Worm (Caenorhabditis elegans) whole organism, L3 larva: Measurements from ENCODE around the gene C55A1.4.
"Not testable (repeated sequence)": the region's sequence is repeated elsewhere in the genome, so short reads cannot be mapped to it uniquely, and the experiment has no call there.

Experiments
- ZK546.5 ChIP-seq: sonication (generic microtip); optimal IDR thresholded peaks from 2 replicates; lab custom pipeline; 2017; ENCODE audit warnings: missing biosample characterization, missing genetic modification characterization
- ama-1 ChIP-seq: fragments of 150-350 bp; optimal IDR thresholded peaks from 2 replicates; lab custom pipeline; 2018
- ceh-28 ChIP-seq: fragments of 150-350 bp; optimal IDR thresholded peaks from 2 replicates; lab custom pipeline; 2014; ENCODE audit warnings: missing biosample characterization, missing genetic modification reagents, missing genetic modification characterization
- ceh-82 ChIP-seq: fragments of 150-350 bp; optimal IDR thresholded peaks from 2 replicates; lab custom pipeline; 2014; ENCODE audit warnings: missing biosample characterization, missing genetic modification characterization
- ceh-9 ChIP-seq: sonication (generic microtip); optimal IDR thresholded peaks from 2 replicates; lab custom pipeline; 2018; ENCODE audit warnings: missing biosample characterization, missing genetic modification characterization
- egl-27 ChIP-seq: sonication (generic microtip); optimal IDR thresholded peaks from 4 replicates; lab custom pipeline; 2017; ENCODE audit warnings: missing biosample characterization, missing genetic modification reagents, missing genetic modification characterization
- egl-5 ChIP-seq: fragments of 150-350 bp; optimal IDR thresholded peaks from 2 replicates; lab custom pipeline; 2017; ENCODE audit warnings: missing biosample characterization, missing genetic modification reagents, missing genetic modification characterization, inconsistent platforms
- elt-1 ChIP-seq: fragments of 150-350 bp; optimal IDR thresholded peaks from 2 replicates; lab custom pipeline; 2014; ENCODE audit warnings: missing biosample characterization, missing genetic modification characterization
- elt-3 ChIP-seq, 3 experiments: fragments of 150-350 bp in 1 of 3; sonication (generic microtip) in 2 of 3; optimal IDR thresholded peaks; 2 replicates in 2 of 3; 4 replicates in 1 of 3; lab custom pipeline; 2014 to 2017; ENCODE audit warnings: missing biosample characterization in 3 of 3, missing genetic modification characterization in 3 of 3
- eor-1 ChIP-seq, 2 experiments: fragments of 150-350 bp; optimal IDR thresholded peaks; 2 replicates each; lab custom pipeline; 2014 to 2018; ENCODE audit warnings: missing biosample characterization in 2 of 2, missing genetic modification characterization in 2 of 2
- fkh-10 ChIP-seq: sonication (generic microtip); optimal IDR thresholded peaks from 2 replicates; lab custom pipeline; 2017; ENCODE audit warnings: missing biosample characterization, missing genetic modification reagents, missing genetic modification characterization
- fkh-2 ChIP-seq: fragments of 150-350 bp; optimal IDR thresholded peaks from 2 replicates; lab custom pipeline; 2014; ENCODE audit warnings: missing biosample characterization, missing genetic modification reagents, missing genetic modification characterization
- fos-1 ChIP-seq: fragments of 150-350 bp; optimal IDR thresholded peaks from 2 replicates; lab custom pipeline; 2014; ENCODE audit warnings: missing biosample characterization, missing genetic modification characterization
- hmg-11 ChIP-seq: sonication (generic microtip); optimal IDR thresholded peaks from 2 replicates; lab custom pipeline; 2016; ENCODE audit warnings: missing genetic modification characterization, missing compliant biosample characterization
- lin-15B ChIP-seq: fragments of 150-350 bp; optimal IDR thresholded peaks from 2 replicates; lab custom pipeline; 2014; ENCODE audit warnings: missing biosample characterization, missing genetic modification characterization
- lin-39 ChIP-seq: fragments of 150-350 bp; optimal IDR thresholded peaks from 2 replicates; lab custom pipeline; 2018; ENCODE audit warnings: missing biosample characterization, missing genetic modification reagents, missing genetic modification characterization
- lsy-12 ChIP-seq: sonication (generic microtip); optimal IDR thresholded peaks from 2 replicates; lab custom pipeline; 2016; ENCODE audit warnings: mild to moderate bottlenecking, missing genetic modification characterization, missing compliant biosample characterization
- mdl-1 ChIP-seq: fragments of 150-350 bp; optimal IDR thresholded peaks from 2 replicates; lab custom pipeline; 2014; ENCODE audit warnings: missing biosample characterization, missing genetic modification characterization
- mml-1 ChIP-seq: fragments of 150-350 bp; sonication (generic microtip); optimal IDR thresholded peaks from 3 replicates; lab custom pipeline; 2014; ENCODE audit warnings: missing biosample characterization, missing genetic modification characterization
- nfya-1 ChIP-seq: sonication (generic microtip); optimal IDR thresholded peaks from 2 replicates; lab custom pipeline; 2017; ENCODE audit warnings: missing genetic modification characterization, mild to moderate bottlenecking, missing compliant biosample characterization, antibody characterized with exemption, moderate library complexity; ENCODE audit not compliant: insufficient read depth
- nhr-28 ChIP-seq: fragments of 150-350 bp; optimal IDR thresholded peaks from 2 replicates; lab custom pipeline; 2014; ENCODE audit warnings: missing biosample characterization, missing genetic modification characterization
- nhr-67 ChIP-seq: fragments of 150-350 bp; optimal IDR thresholded peaks from 2 replicates; lab custom pipeline; 2014; ENCODE audit warnings: missing biosample characterization, missing genetic modification characterization
- nhr-76 ChIP-seq: fragments of 150-350 bp; sonication (generic microtip); optimal IDR thresholded peaks from 5 replicates; lab custom pipeline; 2014; ENCODE audit warnings: missing biosample characterization, missing genetic modification characterization
- nhr-77 ChIP-seq: fragments of 150-350 bp; optimal IDR thresholded peaks from 2 replicates; lab custom pipeline; 2014; ENCODE audit warnings: missing biosample characterization, missing genetic modification characterization
- pha-4 ChIP-seq: fragments of 150-350 bp; optimal IDR thresholded peaks from 2 replicates; lab custom pipeline; 2014; ENCODE audit warnings: missing biosample characterization, missing genetic modification reagents, missing genetic modification characterization
- sea-2 ChIP-seq: fragments of 150-350 bp; sonication (generic microtip); optimal IDR thresholded peaks from 4 replicates; lab custom pipeline; 2014; ENCODE audit warnings: missing biosample characterization, missing genetic modification reagents, missing genetic modification characterization
- skn-1 ChIP-seq: fragments of 150-350 bp; optimal IDR thresholded peaks from 2 replicates; lab custom pipeline; 2014; ENCODE audit warnings: missing biosample characterization, missing genetic modification characterization
- snpc-4 ChIP-seq: fragments of 150-350 bp; optimal IDR thresholded peaks from 2 replicates; lab custom pipeline; 2014; ENCODE audit warnings: missing biosample characterization, missing genetic modification characterization
- tbx-2 ChIP-seq: sonication (generic microtip); optimal IDR thresholded peaks from 2 replicates; lab custom pipeline; 2016; ENCODE audit warnings: mild to moderate bottlenecking, missing genetic modification characterization, missing compliant biosample characterization
- unc-39 ChIP-seq: sonication (generic microtip); optimal IDR thresholded peaks from 4 replicates; lab custom pipeline; 2017; ENCODE audit warnings: missing biosample characterization, missing genetic modification characterization
- unc-62 ChIP-seq: fragments of 150-350 bp; sonication (generic microtip); optimal IDR thresholded peaks from 4 replicates; lab custom pipeline; 2014; ENCODE audit warnings: missing biosample characterization, missing genetic modification reagents, missing genetic modification characterization
- zag-1 ChIP-seq: fragments of 150-350 bp; optimal IDR thresholded peaks from 2 replicates; lab custom pipeline; 2014; ENCODE audit warnings: missing biosample characterization, missing genetic modification characterization

Gene C55A1.4

DNA sequence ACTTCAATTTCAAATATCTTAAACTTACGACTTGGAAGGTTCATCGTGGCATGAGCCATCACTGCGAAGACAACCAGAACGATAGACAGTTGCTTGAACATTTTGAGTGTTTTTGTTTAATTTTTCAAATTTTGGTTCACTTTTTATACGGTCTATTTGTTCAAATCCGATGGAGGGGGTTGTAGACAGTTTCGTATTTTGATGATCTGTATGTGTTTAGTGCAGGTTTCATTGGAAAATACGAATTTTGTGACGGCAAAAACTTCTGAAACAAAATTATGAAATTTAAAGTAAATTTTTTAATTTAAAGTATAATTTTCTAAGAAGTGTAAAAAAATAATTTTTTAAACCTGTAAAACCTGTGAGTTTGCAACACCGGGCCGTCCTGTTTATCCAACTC, at the start of gene C55A1.4:
C55A1.4 (minus strand) TSS at position 101 of the 400 bp plus-strand sequence.
- not testable (repeated sequence) for TF ChIP-seq elt-1 (tag; lab: Kevin White, UChicago); ama-1 (lab: Kevin White, UChicago); egl-27

DNA sequence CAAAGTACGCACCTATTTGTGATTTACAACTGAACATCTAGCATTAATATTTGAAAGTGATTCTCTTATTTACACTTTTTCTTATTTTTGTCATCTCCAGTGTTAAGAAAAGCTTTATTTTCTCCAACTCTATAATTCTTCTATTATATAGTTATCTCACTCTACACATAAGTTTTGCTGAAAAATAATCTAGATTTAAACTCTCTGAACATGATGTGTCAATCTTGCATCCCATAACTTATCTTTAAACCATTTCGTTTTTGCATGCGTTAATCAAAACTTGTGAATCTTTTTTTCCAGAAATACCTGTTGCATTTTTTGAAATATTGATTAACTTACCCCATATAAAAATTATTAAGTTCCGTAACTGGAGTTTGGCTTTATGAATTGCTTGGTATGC, 46.9 kb upstream of the C55A1.4 start, which contains the start of gene nhr-268:
nhr-268 (plus strand) TSS at position 301 of the 400 bp plus-strand sequence.
- TF ChIP-seq nfya-1 (no peak), mml-1 (tag; lab: Kevin White, UChicago) (no peak)
- TF ChIP-seq, all 47 proteins: peak for 0

- TF ChIP-seq elt-3 (tag; optimal IDR thresholded peaks at IDR 0.05; lab: Kevin White, UChicago) (no peak), lin-15B (tag; lab: Kevin White, UChicago) (no peak), hmg-11 (tag; lab: Kevin White, UChicago) (no peak), fkh-2 (tag; lab: Kevin White, UChicago) (no peak), skn-1 (tag; lab: Kevin White, UChicago) (no peak), egl-5 (tag; lab: Kevin White, UChicago) (no peak), unc-39 (no peak), fos-1 (tag; lab: Kevin White, UChicago) (no peak), nhr-28 (tag; lab: Kevin White, UChicago) (no peak), unc-62 (GFP tag; lab: Kevin White, UChicago) (no peak), egl-27 (no peak), sea-2 (GFP tag; lab: Kevin White, UChicago) (no peak), ceh-9 (tag; lab: Kevin White, UChicago) (no peak)
- TF ChIP-seq, all 47 proteins: peak for 0
These were observed 44.6 kb upstream of the C55A1.4 start, which contains the start of gene nhr-197 for ce11 chrV:15687660-15688059. Gene nhr-197, plus strand, starts transcription at chrV:15687960.

DNA sequence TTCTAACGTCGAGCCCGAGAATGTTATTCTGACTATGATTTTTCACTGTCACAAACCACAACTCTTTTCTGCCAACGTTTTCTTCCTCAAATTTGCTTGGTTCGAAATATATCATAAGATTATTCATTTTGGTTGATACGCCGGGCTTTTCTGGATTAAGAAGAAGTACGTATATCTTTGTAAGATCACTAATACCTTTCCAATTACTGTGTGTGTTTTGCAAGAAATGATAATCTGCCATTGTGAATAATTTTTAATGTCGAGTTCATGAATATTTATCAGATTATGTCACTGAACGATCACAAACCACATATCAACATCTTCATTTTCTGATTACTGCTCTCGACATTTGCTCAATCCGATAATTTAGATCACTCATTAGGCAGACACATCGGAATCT, 42.5 kb upstream of the C55A1.4 start, which contains the start of gene nhr-196:
nhr-196 (plus strand) TSS at position 118 of the 400 bp plus-strand sequence.
- no peak for TF ChIP-seq ZK546.5 (tag; lab: Kevin White, UChicago)
- TF ChIP-seq mdl-1 (tag; lab: Kevin White, UChicago): no peak
- no peak for TF ChIP-seq tbx-2 (tag; lab: Kevin White, UChicago)
- TF ChIP-seq nhr-67 (tag; lab: Kevin White, UChicago): no peak
- no peak for TF ChIP-seq elt-1 (tag; lab: Kevin White, UChicago)
- TF ChIP-seq ceh-28: no peak
- no peak for TF ChIP-seq eor-1 (tag; optimal IDR thresholded peaks at IDR 0.05; lab: Kevin White, UChicago)
- no peak for TF ChIP-seq skn-1 (tag; lab: Kevin White, UChicago)
- no peak for TF ChIP-seq pha-4 (tag; lab: Kevin White, UChicago)
- no peak for TF ChIP-seq ceh-9 (tag; lab: Kevin White, UChicago)
- no peak for TF ChIP-seq lin-39
- TF ChIP-seq ceh-82 (tag; lab: Kevin White, UChicago): no peak
- TF ChIP-seq snpc-4 (tag; lab: Kevin White, UChicago): no peak
- TF ChIP-seq hmg-11 (tag; lab: Kevin White, UChicago): no peak
- TF ChIP-seq nhr-76 (tag; lab: Kevin White, UChicago): no peak
- TF ChIP-seq zag-1: no peak
- no peak for TF ChIP-seq nhr-77 (tag; lab: Kevin White, UChicago)
- no peak for TF ChIP-seq lsy-12 (tag; lab: Kevin White, UChicago)
- no peak for TF ChIP-seq sea-2 (GFP tag; lab: Kevin White, UChicago)

- no peak for TF ChIP-seq ceh-9 (tag; lab: Kevin White, UChicago)
These were observed 34.1 kb upstream of the C55A1.4 start, which contains the start of gene nhr-52 for ce11 chrV:15677222-15677621. Gene nhr-52, plus strand, starts transcription at chrV:15677522.

ce11 chrV:15674899-15675298, 31.8 kb upstream of the C55A1.4 start:
- no peak for TF ChIP-seq mdl-1 (tag; lab: Kevin White, UChicago)
- TF ChIP-seq elt-3 (tag; optimal IDR thresholded peaks at IDR 0.05; lab: Kevin White, UChicago): no peak
- TF ChIP-seq unc-39: no peak
- no peak for TF ChIP-seq fkh-10
- no peak for TF ChIP-seq fkh-2 (tag; lab: Kevin White, UChicago)
- TF ChIP-seq, all 47 proteins: peak for 0
